Worm (Caenorhabditis elegans) whole organism, young adult: Measurements from ENCODE around the gene ceh-54.

Experiments used
- C17E4.6 ChIP-seq: fragments of 200-800 bp; sonication (Bioruptor generic); IDR thresholded peaks from 2 replicates; pipeline ENCODE4 v1.3.6; 2022; ENCODE audit warnings: missing genetic modification reagents, missing genetic modification characterization, missing compliant biosample characterization
- D2030.7 ChIP-seq: fragments of 200-800 bp; sonication (Bioruptor generic); IDR thresholded peaks from 2 replicates; pipeline ENCODE4 v1.3.6; 2022; ENCODE audit warnings: missing genetic modification reagents, missing genetic modification characterization, missing compliant biosample characterization
- F22D6.2 ChIP-seq: sonication (generic microtip); optimal IDR thresholded peaks from 2 replicates; lab custom pipeline; 2016; ENCODE audit warnings: mild to moderate bottlenecking, missing genetic modification characterization, missing compliant biosample characterization
- F23B12.7 ChIP-seq: sonication (generic microtip); optimal IDR thresholded peaks from 2 replicates; lab custom pipeline; 2017; ENCODE audit warnings: missing genetic modification characterization, mild to moderate bottlenecking, missing compliant biosample characterization, antibody characterized with exemption, moderate library complexity; ENCODE audit not compliant: insufficient read depth
- F55B11.4 ChIP-seq: sonication (generic microtip); optimal IDR thresholded peaks from 2 replicates; lab custom pipeline; 2016; ENCODE audit warnings: missing compliant biosample characterization, missing genetic modification characterization, borderline replicate concordance; ENCODE audit not compliant: insufficient read depth
- K12H6.12 ChIP-seq: fragments of 200-800 bp; sonication (Bioruptor generic); optimal IDR thresholded peaks from 2 replicates; lab custom pipeline; 2018; ENCODE audit warnings: mild to moderate bottlenecking, missing genetic modification characterization, missing compliant biosample characterization
- Y56A3A.18 ChIP-seq: fragments of 200-800 bp; sonication (Bioruptor generic); IDR thresholded peaks from 2 replicates; pipeline ENCODE4 v1.3.6; 2022; ENCODE audit warnings: missing genetic modification reagents, missing genetic modification characterization, missing compliant biosample characterization
- ZK185.1 ChIP-seq: sonication (generic microtip); optimal IDR thresholded peaks from 2 replicates; lab custom pipeline; 2016; ENCODE audit warnings: mild to moderate bottlenecking, missing genetic modification characterization, missing compliant biosample characterization; ENCODE audit not compliant: poor library complexity, severe bottlenecking
- attf-3 ChIP-seq: fragments of 200-800 bp; sonication (Bioruptor generic); conservative IDR thresholded peaks from 2 replicates; pipeline ENCODE4 v1.3.6; 2022; ENCODE audit warnings: missing genetic modification reagents, missing genetic modification characterization, missing compliant biosample characterization
- attf-5 ChIP-seq: fragments of 200-800 bp; sonication (Bioruptor generic); optimal IDR thresholded peaks from 2 replicates; lab custom pipeline; 2018; ENCODE audit warnings: mild to moderate bottlenecking, missing genetic modification characterization, missing compliant biosample characterization
- ceh-27 ChIP-seq: fragments of 200-800 bp; sonication (Bioruptor generic); optimal IDR thresholded peaks from 2 replicates; lab custom pipeline; 2018; ENCODE audit warnings: mild to moderate bottlenecking, missing genetic modification characterization, moderate library complexity, missing compliant biosample characterization
- ceh-91 ChIP-seq: fragments of 200-800 bp; sonication (Bioruptor generic); IDR thresholded peaks from 2 replicates; pipeline ENCODE4 v1.3.6; 2022; ENCODE audit warnings: missing genetic modification reagents, missing genetic modification characterization, missing compliant biosample characterization
- die-1 ChIP-seq: sonication (generic microtip); optimal IDR thresholded peaks from 2 replicates; lab custom pipeline; 2016; ENCODE audit warnings: missing genotype, mild to moderate bottlenecking, missing genetic modification characterization, missing compliant biosample characterization
- egl-44 ChIP-seq: fragments of 200-800 bp; sonication (Bioruptor generic); IDR thresholded peaks from 2 replicates; pipeline ENCODE4 v1.3.6; 2022; ENCODE audit warnings: missing genetic modification reagents, missing genetic modification characterization, missing compliant biosample characterization
- ets-4 ChIP-seq: fragments of 200-800 bp; sonication (Bioruptor generic); optimal IDR thresholded peaks from 2 replicates; lab custom pipeline; 2018; ENCODE audit warnings: mild to moderate bottlenecking, missing genetic modification characterization, missing compliant biosample characterization
- hlh-12 ChIP-seq: sonication (generic microtip); optimal IDR thresholded peaks from 2 replicates; lab custom pipeline; 2016; ENCODE audit warnings: missing genetic modification characterization, missing compliant biosample characterization
- hlh-26 ChIP-seq: fragments of 200-800 bp; sonication (Bioruptor generic); conservative IDR thresholded peaks from 2 replicates; pipeline ENCODE4 v1.3.6; 2022; ENCODE audit warnings: missing genetic modification reagents, missing genetic modification characterization, missing compliant biosample characterization
- hmg-1.2 ChIP-seq: fragments of 200-800 bp; sonication (Bioruptor generic); IDR thresholded peaks from 2 replicates; pipeline ENCODE4 v1.3.6; 2022; ENCODE audit warnings: missing genetic modification reagents, missing genetic modification characterization, missing compliant biosample characterization
- hmg-20 ChIP-seq: fragments of 200-800 bp; sonication (Bioruptor generic); IDR thresholded peaks from 2 replicates; pipeline ENCODE4 v1.3.6; 2022; ENCODE audit warnings: missing genetic modification reagents, missing genetic modification characterization, missing compliant biosample characterization
- hsf-1 ChIP-seq: fragments of 200-800 bp; sonication (Bioruptor generic); IDR thresholded peaks from 2 replicates; pipeline ENCODE4 v1.3.6; 2022; ENCODE audit warnings: missing genetic modification reagents, missing genetic modification characterization, missing compliant biosample characterization
- lag-1 ChIP-seq: fragments of 200-800 bp; sonication (Bioruptor generic); IDR thresholded peaks from 2 replicates; pipeline ENCODE4 v1.3.6; 2022; ENCODE audit warnings: missing genetic modification reagents, missing genetic modification characterization, missing compliant biosample characterization
- lin-26 ChIP-seq: fragments of 200-800 bp; sonication (Bioruptor generic); IDR thresholded peaks from 2 replicates; pipeline ENCODE4 v1.3.6; 2022; ENCODE audit warnings: missing genetic modification reagents, missing genetic modification characterization, missing compliant biosample characterization
- lin-40 ChIP-seq: sonication (generic microtip); optimal IDR thresholded peaks from 2 replicates; lab custom pipeline; 2016; ENCODE audit warnings: missing genetic modification characterization, mild to moderate bottlenecking, missing compliant biosample characterization, missing genotype, missing genetic modification reagents
- lin-54 ChIP-seq: fragments of 200-800 bp; sonication (Bioruptor generic); optimal IDR thresholded peaks from 2 replicates; lab custom pipeline; 2018; ENCODE audit warnings: mild to moderate bottlenecking, missing genetic modification characterization, missing compliant biosample characterization
- lir-1 ChIP-seq: fragments of 200-800 bp; sonication (Bioruptor generic); conservative IDR thresholded peaks from 2 replicates; pipeline ENCODE4 v1.3.6; 2022; ENCODE audit warnings: missing genetic modification reagents, missing genetic modification characterization, missing compliant biosample characterization
- lsl-1 ChIP-seq: fragments of 200-800 bp; sonication (Bioruptor generic); optimal IDR thresholded peaks from 2 replicates; lab custom pipeline; 2018; ENCODE audit warnings: mild to moderate bottlenecking, missing genetic modification characterization, moderate library complexity, missing compliant biosample characterization
- madf-6 ChIP-seq: fragments of 200-800 bp; sonication (Bioruptor generic); IDR thresholded peaks from 2 replicates; pipeline ENCODE4 v1.3.6; 2022; ENCODE audit warnings: missing genetic modification reagents, missing genetic modification characterization, missing compliant biosample characterization
- nfyb-1 ChIP-seq: fragments of 200-800 bp; sonication (Bioruptor generic); IDR thresholded peaks from 2 replicates; pipeline ENCODE4 v1.3.6; 2022; ENCODE audit warnings: missing genetic modification reagents, missing genetic modification characterization, missing compliant biosample characterization
- nhr-179 ChIP-seq: sonication (generic microtip); optimal IDR thresholded peaks from 2 replicates; lab custom pipeline; 2016; ENCODE audit warnings: mild to moderate bottlenecking, missing genetic modification characterization, missing compliant biosample characterization
- nhr-90 ChIP-seq: sonication (generic microtip); optimal IDR thresholded peaks from 2 replicates; lab custom pipeline; 2016; ENCODE audit warnings: missing genotype, mild to moderate bottlenecking, missing genetic modification characterization, missing compliant biosample characterization
- pbrm-1 ChIP-seq: fragments of 200-800 bp; sonication (Bioruptor generic); IDR thresholded peaks from 2 replicates; pipeline ENCODE4 v1.3.6; 2022; ENCODE audit warnings: missing genetic modification reagents, missing genetic modification characterization, missing compliant biosample characterization
- repo-1 ChIP-seq: sonication (generic microtip); optimal IDR thresholded peaks from 2 replicates; lab custom pipeline; 2017; ENCODE audit warnings: mild to moderate bottlenecking, missing genetic modification characterization, missing compliant biosample characterization
- snpc-4 ChIP-seq, 5 experiments: fragments of 150-350 bp in 1 of 5; sonication (generic microtip) in 4 of 5; optimal IDR thresholded peaks; 2 replicates each; lab custom pipeline; 2014 to 2018; ENCODE audit warnings: missing genetic modification characterization in 5 of 5, missing biosample characterization in 3 of 5, antibody characterized with exemption in 2 of 5, mild to moderate bottlenecking in 2 of 5, missing compliant biosample characterization in 2 of 5, missing genotype in 2 of 5, moderate library complexity in 2 of 5, missing genetic modification reagents in 1 of 5
- sptf-2 ChIP-seq: fragments of 200-800 bp; sonication (Bioruptor generic); optimal IDR thresholded peaks from 2 replicates; lab custom pipeline; 2018; ENCODE audit warnings: mild to moderate bottlenecking, missing genetic modification characterization, missing compliant biosample characterization
- unc-130 ChIP-seq: sonication (generic microtip); optimal IDR thresholded peaks from 2 replicates; lab custom pipeline; 2016; ENCODE audit warnings: missing genetic modification reagents, missing genetic modification characterization, missing compliant biosample characterization
- zfh-2 ChIP-seq: fragments of 200-800 bp; sonication (Bioruptor generic); conservative IDR thresholded peaks from 2 replicates; pipeline ENCODE4 v1.3.6; 2022; ENCODE audit warnings: missing genetic modification reagents, missing genetic modification characterization, missing compliant biosample characterization
- ztf-28 ChIP-seq: fragments of 200-800 bp; sonication (Bioruptor generic); IDR thresholded peaks from 2 replicates; pipeline ENCODE4 v1.3.6; 2022; ENCODE audit warnings: missing genetic modification reagents, missing genetic modification characterization, missing compliant biosample characterization
- ztf-6 ChIP-seq: fragments of 200-800 bp; sonication (Bioruptor generic); IDR thresholded peaks from 2 replicates; pipeline ENCODE4 v1.3.6; 2022; ENCODE audit warnings: missing genetic modification reagents, missing genetic modification characterization, missing compliant biosample characterization

ceh-54 gene

ce11 chrX:6157411-6157916 is 36.6 kb downstream of the ceh-54 start:
- no peak for TF ChIP-seq F23B12.7
- TF ChIP-seq lin-26 (GFP tag; lab: Robert Waterston, UW): no peak
- TF ChIP-seq hmg-20 (GFP tag; lab: Robert Waterston, UW): no peak
- no peak for TF ChIP-seq snpc-4 (GFP tag; optimal IDR thresholded peaks at IDR 0.05; lab: Kevin White, UChicago)
- TF ChIP-seq snpc-4 (tag; optimal IDR thresholded peaks at IDR 0.05; lab: Kevin White, UChicago): no peak
- TF ChIP-seq nfyb-1 (GFP tag; lab: Robert Waterston, UW): no peak
- no peak for TF ChIP-seq hmg-1.2 (GFP tag; lab: Robert Waterston, UW)
- no peak for TF ChIP-seq K12H6.12 (tag; lab: Kevin White, UChicago)
- TF ChIP-seq hlh-26 (GFP tag; lab: Robert Waterston, UW): no peak
- TF ChIP-seq madf-6 (GFP tag; lab: Robert Waterston, UW): no peak
- no peak for TF ChIP-seq hlh-12 (tag; lab: Kevin White, UChicago)
- TF ChIP-seq ZK185.1 (tag; lab: Kevin White, UChicago): no peak
- TF ChIP-seq egl-44 (GFP tag; lab: Robert Waterston, UW): no peak
- no peak for TF ChIP-seq C17E4.6 (GFP tag; lab: Robert Waterston, UW)
- TF ChIP-seq lin-40 (tag; lab: Kevin White, UChicago): no peak
- no peak for TF ChIP-seq ztf-28 (GFP tag; lab: Robert Waterston, UW)
- TF ChIP-seq ceh-91 (GFP tag; lab: Robert Waterston, UW): no peak
- no peak for TF ChIP-seq die-1
- no peak for TF ChIP-seq D2030.7 (GFP tag; lab: Robert Waterston, UW)
- no peak for TF ChIP-seq pbrm-1

ce11 chrX:6155436-6155835 is 38.6 kb downstream of the ceh-54 start:
- no peak for TF ChIP-seq attf-3
- TF ChIP-seq hsf-1 (GFP tag; lab: Robert Waterston, UW): no peak
- no peak for TF ChIP-seq attf-5 (GFP tag; lab: Kevin White, UChicago)
- no peak for TF ChIP-seq ztf-6 (GFP tag; lab: Robert Waterston, UW)
- no peak for TF ChIP-seq repo-1

- no peak for TF ChIP-seq K12H6.12 (tag; lab: Kevin White, UChicago)
- TF ChIP-seq zfh-2 (GFP tag; lab: Robert Waterston, UW): peak; percentile 28
Observed at ce11 chrX:6150949-6151519, 43.0 kb downstream of the ceh-54 start.

ce11 chrX:6150449-6150848 is 43.6 kb downstream of the ceh-54 start, which contains the start of gene tag-275:
Gene tag-275, minus strand, starts transcription at chrX:6150549.
- no peak for TF ChIP-seq ceh-27 (GFP tag; lab: Kevin White, UChicago)
- no peak for TF ChIP-seq lag-1 (GFP tag; lab: Robert Waterston, UW)
- TF ChIP-seq sptf-2 (GFP tag; lab: Kevin White, UChicago): no peak
- TF ChIP-seq K12H6.12 (tag; lab: Kevin White, UChicago): no peak
- TF ChIP-seq unc-130 (GFP tag; lab: Kevin White, UChicago): no peak
- TF ChIP-seq nhr-90: no peak
- TF ChIP-seq lir-1: no peak
- TF ChIP-seq attf-5 (GFP tag; lab: Kevin White, UChicago): no peak
- TF ChIP-seq lin-54 (GFP tag; lab: Kevin White, UChicago): no peak
- TF ChIP-seq lsl-1 (GFP tag; lab: Kevin White, UChicago): no peak
- no peak for TF ChIP-seq F55B11.4
- no peak for TF ChIP-seq pbrm-1
- TF ChIP-seq Y56A3A.18: no peak
- no peak for TF ChIP-seq ets-4
- no peak for TF ChIP-seq nhr-179 (tag; lab: Kevin White, UChicago)
- TF ChIP-seq F22D6.2 (tag; lab: Kevin White, UChicago): no peak
